Worm (Caenorhabditis elegans) whole organism, L2 larva: ENCODE measurements around the gene F32D8.11.
A peak's percentile ranks its signal among the peaks of the same experiment; 100 is the strongest.

Source experiments
- C34F6.9 ChIP-seq: fragments of 150-350 bp; optimal IDR thresholded peaks from 2 replicates; lab custom pipeline; 2014; ENCODE audit warnings: missing biosample characterization, missing genetic modification characterization
- F13H6.1 ChIP-seq: sonication (generic microtip); optimal IDR thresholded peaks from 2 replicates; lab custom pipeline; 2016; ENCODE audit warnings: missing genetic modification characterization, missing compliant biosample characterization
- R02D3.7 ChIP-seq: fragments of 150-350 bp; optimal IDR thresholded peaks from 2 replicates; lab custom pipeline; 2014; ENCODE audit warnings: missing biosample characterization, missing genetic modification characterization
- Y55F3AM.14 ChIP-seq: fragments of 200-800 bp; sonication (Bioruptor generic); optimal IDR thresholded peaks from 2 replicates; lab custom pipeline; 2018; ENCODE audit warnings: mild to moderate bottlenecking, missing genetic modification characterization, missing compliant biosample characterization
- ZK546.5 ChIP-seq: sonication (generic microtip); optimal IDR thresholded peaks from 2 replicates; lab custom pipeline; 2017; ENCODE audit warnings: missing biosample characterization, missing genetic modification characterization
- alr-1 ChIP-seq: fragments of 150-350 bp; optimal IDR thresholded peaks from 2 replicates; lab custom pipeline; 2014; ENCODE audit warnings: missing biosample characterization, missing genetic modification characterization
- aly-2 ChIP-seq: fragments of 150-350 bp; optimal IDR thresholded peaks from 2 replicates; lab custom pipeline; 2014; ENCODE audit warnings: missing biosample characterization, missing genetic modification characterization
- ama-1 ChIP-seq: fragments of 150-350 bp; optimal IDR thresholded peaks from 2 replicates; lab custom pipeline; 2018; ENCODE audit warnings: inconsistent platforms
- blmp-1 ChIP-seq: sonication (generic microtip); optimal IDR thresholded peaks from 2 replicates; lab custom pipeline; 2017; ENCODE audit warnings: missing genetic modification characterization, mild to moderate bottlenecking, missing compliant biosample characterization, antibody characterized with exemption, moderate library complexity; ENCODE audit not compliant: insufficient read depth
- ceh-16 ChIP-seq: fragments of 150-350 bp; optimal IDR thresholded peaks from 2 replicates; lab custom pipeline; 2014; ENCODE audit warnings: missing biosample characterization, missing genetic modification characterization
- ceh-82 ChIP-seq: fragments of 150-350 bp; optimal IDR thresholded peaks from 2 replicates; lab custom pipeline; 2014; ENCODE audit warnings: missing biosample characterization, missing genetic modification characterization
- crh-2 ChIP-seq: sonication (generic microtip); optimal IDR thresholded peaks from 2 replicates; lab custom pipeline; 2017; ENCODE audit warnings: missing biosample characterization, missing genetic modification characterization
- dmd-4 ChIP-seq: sonication (generic microtip); optimal IDR thresholded peaks from 2 replicates; lab custom pipeline; 2017; ENCODE audit warnings: missing biosample characterization, missing genetic modification characterization
- egl-27 ChIP-seq: sonication (generic microtip); optimal IDR thresholded peaks from 3 replicates; lab custom pipeline; 2017; ENCODE audit warnings: missing biosample characterization, missing genetic modification reagents, missing genetic modification characterization
- elt-1 ChIP-seq: fragments of 150-350 bp; optimal IDR thresholded peaks from 2 replicates; lab custom pipeline; 2014; ENCODE audit warnings: missing biosample characterization, missing genetic modification characterization
- elt-3 ChIP-seq: sonication (generic microtip); optimal IDR thresholded peaks from 2 replicates; lab custom pipeline; 2017; ENCODE audit warnings: missing biosample characterization, missing genetic modification characterization
- fos-1 ChIP-seq: fragments of 150-350 bp; optimal IDR thresholded peaks from 2 replicates; lab custom pipeline; 2014; ENCODE audit warnings: missing biosample characterization, missing genetic modification characterization
- gmeb-1 ChIP-seq: fragments of 150-350 bp; optimal IDR thresholded peaks from 2 replicates; lab custom pipeline; 2014; ENCODE audit warnings: missing biosample characterization, missing genetic modification characterization
- lin-11 ChIP-seq: fragments of 150-350 bp; sonication (generic microtip); optimal IDR thresholded peaks from 2 replicates; lab custom pipeline; 2014; ENCODE audit warnings: missing biosample characterization, missing genetic modification characterization, inconsistent platforms, mixed read lengths
- lin-13 ChIP-seq: fragments of 150-350 bp; optimal IDR thresholded peaks from 2 replicates; lab custom pipeline; 2014; ENCODE audit warnings: missing biosample characterization, missing genetic modification reagents, missing genetic modification characterization
- lin-39 ChIP-seq: fragments of 150-350 bp; optimal IDR thresholded peaks from 2 replicates; lab custom pipeline; 2014; ENCODE audit warnings: missing biosample characterization, missing genetic modification reagents, missing genetic modification characterization
- lsy-2 ChIP-seq, 2 experiments: fragments of 150-350 bp in 1 of 2; sonication (generic microtip) in 1 of 2; optimal IDR thresholded peaks; 2 replicates each; lab custom pipeline; 2014 to 2017; ENCODE audit warnings: missing biosample characterization in 2 of 2, missing genetic modification characterization in 2 of 2
- mab-5 ChIP-seq: fragments of 150-350 bp; optimal IDR thresholded peaks from 2 replicates; lab custom pipeline; 2014; ENCODE audit warnings: missing biosample characterization, missing genetic modification characterization
- mbf-1 ChIP-seq: sonication (generic microtip); optimal IDR thresholded peaks from 2 replicates; lab custom pipeline; 2017; ENCODE audit warnings: missing biosample characterization, missing genetic modification characterization
- mdl-1 ChIP-seq, 2 experiments: fragments of 150-350 bp in 1 of 2; sonication (generic microtip) in 1 of 2; optimal IDR thresholded peaks; 2 replicates each; lab custom pipeline; 2017; ENCODE audit warnings: missing biosample characterization in 2 of 2, missing genetic modification characterization in 2 of 2
- nhr-10 ChIP-seq: sonication (generic microtip); optimal IDR thresholded peaks from 2 replicates; lab custom pipeline; 2017; ENCODE audit warnings: missing biosample characterization, missing genetic modification characterization
- nhr-11 ChIP-seq: fragments of 150-350 bp; optimal IDR thresholded peaks from 2 replicates; lab custom pipeline; 2014; ENCODE audit warnings: missing biosample characterization, missing genetic modification characterization
- nhr-12 ChIP-seq: fragments of 150-350 bp; optimal IDR thresholded peaks from 2 replicates; lab custom pipeline; 2014; ENCODE audit warnings: missing biosample characterization, missing genetic modification characterization
- nhr-129 ChIP-seq: fragments of 150-350 bp; optimal IDR thresholded peaks from 2 replicates; lab custom pipeline; 2014; ENCODE audit warnings: missing biosample characterization, missing genetic modification characterization
- nhr-21 ChIP-seq: fragments of 150-350 bp; optimal IDR thresholded peaks from 2 replicates; lab custom pipeline; 2014; ENCODE audit warnings: missing biosample characterization, missing genetic modification characterization
- nhr-23 ChIP-seq: fragments of 150-350 bp; optimal IDR thresholded peaks from 2 replicates; lab custom pipeline; 2014; ENCODE audit warnings: missing biosample characterization, missing genetic modification reagents, missing genetic modification characterization
- nhr-237 ChIP-seq: fragments of 150-350 bp; optimal IDR thresholded peaks from 2 replicates; lab custom pipeline; 2014; ENCODE audit warnings: missing biosample characterization, missing genetic modification characterization
- nhr-25 ChIP-seq: fragments of 150-350 bp; sonication (generic microtip); optimal IDR thresholded peaks from 3 replicates; lab custom pipeline; 2014; ENCODE audit warnings: missing biosample characterization, missing genetic modification characterization
- nhr-6 ChIP-seq: fragments of 150-350 bp; optimal IDR thresholded peaks from 2 replicates; lab custom pipeline; 2014; ENCODE audit warnings: missing biosample characterization, missing genetic modification characterization
- nhr-77 ChIP-seq: fragments of 150-350 bp; optimal IDR thresholded peaks from 2 replicates; lab custom pipeline; 2014; ENCODE audit warnings: missing biosample characterization, missing genetic modification characterization
- peb-1 ChIP-seq: fragments of 150-350 bp; optimal IDR thresholded peaks from 2 replicates; lab custom pipeline; 2014; ENCODE audit warnings: missing biosample characterization, missing genetic modification characterization
- sem-4 ChIP-seq: fragments of 150-350 bp; optimal IDR thresholded peaks from 2 replicates; lab custom pipeline; 2014; ENCODE audit warnings: missing biosample characterization, missing genetic modification reagents, missing genetic modification characterization
- skn-1 ChIP-seq: sonication (generic microtip); optimal IDR thresholded peaks from 2 replicates; lab custom pipeline; 2017; ENCODE audit warnings: missing biosample characterization, missing genetic modification characterization
- sma-3 ChIP-seq: sonication (generic microtip); optimal IDR thresholded peaks from 2 replicates; lab custom pipeline; 2016; ENCODE audit warnings: missing genetic modification reagents, missing genetic modification characterization, missing compliant biosample characterization
- sma-9 ChIP-seq, 2 experiments: fragments of 150-350 bp in 1 of 2; sonication (generic microtip) in 1 of 2; optimal IDR thresholded peaks; 2 replicates each; lab custom pipeline; 2014 to 2016; ENCODE audit warnings: missing genetic modification characterization in 2 of 2, mild to moderate bottlenecking in 1 of 2, missing biosample characterization in 1 of 2, missing compliant biosample characterization in 1 of 2, missing genetic modification reagents in 1 of 2, moderate library complexity in 1 of 2
- snpc-4 ChIP-seq: fragments of 150-350 bp; optimal IDR thresholded peaks from 2 replicates; lab custom pipeline; 2014; ENCODE audit warnings: missing biosample characterization, missing genetic modification characterization
- unc-39 ChIP-seq: fragments of 150-350 bp; optimal IDR thresholded peaks from 2 replicates; lab custom pipeline; 2014; ENCODE audit warnings: missing biosample characterization, missing genetic modification characterization
- unc-55 ChIP-seq: fragments of 150-350 bp; sonication (generic microtip); optimal IDR thresholded peaks from 3 replicates; lab custom pipeline; 2014; ENCODE audit warnings: missing biosample characterization, missing genetic modification reagents, missing genetic modification characterization
- unc-62 ChIP-seq: fragments of 150-350 bp; optimal IDR thresholded peaks from 2 replicates; lab custom pipeline; 2014; ENCODE audit warnings: missing biosample characterization, missing genetic modification reagents, missing genetic modification characterization
- zag-1 ChIP-seq: fragments of 150-350 bp; optimal IDR thresholded peaks from 2 replicates; lab custom pipeline; 2014; ENCODE audit warnings: missing biosample characterization, missing genetic modification characterization
- ztf-1 ChIP-seq: fragments of 200-800 bp; sonication (Bioruptor generic); conservative IDR thresholded peaks from 2 replicates; pipeline ENCODE4 v1.3.6; 2022; ENCODE audit warnings: missing genetic modification characterization, missing compliant biosample characterization
- ztf-11 ChIP-seq: sonication (generic microtip); optimal IDR thresholded peaks from 2 replicates; lab custom pipeline; 2017; ENCODE audit warnings: missing biosample characterization, missing genetic modification characterization
- ztf-4 ChIP-seq: fragments of 150-350 bp; optimal IDR thresholded peaks from 2 replicates; lab custom pipeline; 2014; ENCODE audit warnings: missing biosample characterization, missing genetic modification characterization

The F32D8.11 gene

ce11 chrV:10898107-10898506 is 9.2 kb upstream of the F32D8.11 start, which contains the start of gene F32D8.7:
TSS of gene F32D8.7 (plus strand) at chrV:10898435.
- TF ChIP-seq nhr-6 (tag; lab: Kevin White, UChicago) (no peak), ztf-1 (GFP tag; lab: Robert Waterston, UW) (no peak), alr-1 (tag; lab: Kevin White, UChicago) (no peak), R02D3.7 (tag; lab: Kevin White, UChicago) (no peak)

- TF ChIP-seq sem-4 (tag; lab: Kevin White, UChicago) = peak; percentile 98
- peak; percentile 100 for TF ChIP-seq sma-9 (GFP tag; optimal IDR thresholded peaks at IDR 0.05; lab: Kevin White, UChicago)
- no peak for TF ChIP-seq sma-9 (tag; optimal IDR thresholded peaks at IDR 0.05; lab: Kevin White, UChicago)
- no peak for TF ChIP-seq ztf-1 (GFP tag; lab: Robert Waterston, UW)
- peak; percentile 97 for TF ChIP-seq nhr-6 (tag; lab: Kevin White, UChicago)
- TF ChIP-seq mbf-1 (tag; lab: Kevin White, UChicago) = no peak
- TF ChIP-seq blmp-1 = peak; percentile 92
- peak; percentile 94 for TF ChIP-seq zag-1 (tag; lab: Kevin White, UChicago)
- peak; percentile 98 for TF ChIP-seq nhr-129 (tag; lab: Kevin White, UChicago)
- peak; percentile 97 for TF ChIP-seq mab-5 (tag; lab: Kevin White, UChicago)
- peak; percentile 99 for TF ChIP-seq sma-3 (GFP tag; lab: Kevin White, UChicago)
- peak; percentile 89 for TF ChIP-seq snpc-4
- peak; percentile 98 for TF ChIP-seq fos-1
- peak; percentile 99 for TF ChIP-seq nhr-25 (tag; lab: Kevin White, UChicago)
- no peak for TF ChIP-seq elt-3 (tag; lab: Kevin White, UChicago)
- peak; percentile 95 for TF ChIP-seq unc-62
- TF ChIP-seq dmd-4 (tag; lab: Kevin White, UChicago) = peak; percentile 58
- no peak for TF ChIP-seq elt-1 (tag; lab: Kevin White, UChicago)
- TF ChIP-seq ZK546.5 (tag; lab: Kevin White, UChicago) = peak; percentile 100
- peak; percentile 80 for TF ChIP-seq ama-1
- peak; percentile 100 for TF ChIP-seq unc-55 (GFP tag; lab: Kevin White, UChicago)
- TF ChIP-seq lin-13 (GFP tag; lab: Kevin White, UChicago) = peak; percentile 98
- TF ChIP-seq nhr-237 (tag; lab: Kevin White, UChicago) = peak; percentile 85
- TF ChIP-seq ztf-11 (tag; lab: Kevin White, UChicago) = peak; percentile 71
- peak; percentile 99 for TF ChIP-seq lin-11 (tag; lab: Kevin White, UChicago)
- TF ChIP-seq ztf-4 = peak; percentile 97
- TF ChIP-seq nhr-10 = peak; percentile 79
- peak; percentile 99 for TF ChIP-seq Y55F3AM.14 (GFP tag; lab: Kevin White, UChicago)
- TF ChIP-seq F13H6.1 = peak; percentile 98
- no peak for TF ChIP-seq unc-39 (tag; lab: Kevin White, UChicago)
- peak; percentile 53 for TF ChIP-seq lin-39 (tag; lab: Kevin White, UChicago)
- TF ChIP-seq ceh-82 (tag; lab: Kevin White, UChicago) = peak; percentile 93
- peak; percentile 79 for TF ChIP-seq nhr-12 (tag; lab: Kevin White, UChicago)
- peak; percentile 95 for TF ChIP-seq ceh-16 (tag; lab: Kevin White, UChicago)
- TF ChIP-seq mdl-1 (tag; optimal IDR thresholded peaks at IDR 0.05; lab: Kevin White, UChicago) = peak; percentile 74 to 90
- peak; percentile 97 for TF ChIP-seq egl-27 (tag; lab: Kevin White, UChicago)
- peak; percentile 100 for TF ChIP-seq gmeb-1
- peak; percentile 100 for TF ChIP-seq C34F6.9
- no peak for TF ChIP-seq nhr-23 (tag; lab: Kevin White, UChicago)
- TF ChIP-seq nhr-77 (tag; lab: Kevin White, UChicago) = peak; percentile 92
- peak; percentile 79 for TF ChIP-seq nhr-11 (tag; lab: Kevin White, UChicago)
- peak; percentile 99 for TF ChIP-seq crh-2 (tag; lab: Kevin White, UChicago)
- peak; percentile 19 for TF ChIP-seq aly-2 (tag; lab: Kevin White, UChicago)
- peak; percentile 71 for TF ChIP-seq R02D3.7 (tag; lab: Kevin White, UChicago)
- TF ChIP-seq skn-1 (tag; lab: Kevin White, UChicago) = peak; percentile 80
- peak; percentile 40 for TF ChIP-seq peb-1
- peak; percentile 95 to 98 for TF ChIP-seq lsy-2 (tag; optimal IDR thresholded peaks at IDR 0.05; lab: Kevin White, UChicago)
- TF ChIP-seq alr-1 (tag; lab: Kevin White, UChicago) = no peak
- TF ChIP-seq nhr-21 (tag; lab: Kevin White, UChicago) = peak; percentile 99
These were observed 8.2 kb upstream of the F32D8.11 start for ce11 chrV:10897172-10897571.
